Worm (Caenorhabditis elegans) whole organism, L3 larva: ENCODE results near the gene set-23.
"Not testable (repeated sequence)": the region's sequence is repeated elsewhere in the genome, so short reads cannot be mapped to it uniquely, and the experiment has no call there.

Experiments
- R02D3.7 ChIP-seq: fragments of 150-350 bp; optimal IDR thresholded peaks from 2 replicates; lab custom pipeline; 2014; ENCODE audit warnings: missing biosample characterization, missing genetic modification characterization
- ZK546.5 ChIP-seq: sonication (generic microtip); optimal IDR thresholded peaks from 2 replicates; lab custom pipeline; 2017; ENCODE audit warnings: missing biosample characterization, missing genetic modification characterization
- ceh-16 ChIP-seq: sonication (generic microtip); optimal IDR thresholded peaks from 2 replicates; lab custom pipeline; 2017; ENCODE audit warnings: missing biosample characterization, missing genetic modification characterization
- ceh-28 ChIP-seq: fragments of 150-350 bp; optimal IDR thresholded peaks from 2 replicates; lab custom pipeline; 2014; ENCODE audit warnings: missing biosample characterization, missing genetic modification reagents, missing genetic modification characterization
- ceh-9 ChIP-seq: sonication (generic microtip); optimal IDR thresholded peaks from 2 replicates; lab custom pipeline; 2018; ENCODE audit warnings: missing biosample characterization, missing genetic modification characterization
- daf-12 ChIP-seq: fragments of 150-350 bp; optimal IDR thresholded peaks from 2 replicates; lab custom pipeline; 2014; ENCODE audit warnings: missing biosample characterization, missing genetic modification reagents, missing genetic modification characterization
- elt-1 ChIP-seq: fragments of 150-350 bp; optimal IDR thresholded peaks from 2 replicates; lab custom pipeline; 2014; ENCODE audit warnings: missing biosample characterization, missing genetic modification characterization
- elt-3 ChIP-seq, 3 experiments: fragments of 150-350 bp in 1 of 3; sonication (generic microtip) in 2 of 3; optimal IDR thresholded peaks; 2 replicates in 2 of 3; 4 replicates in 1 of 3; lab custom pipeline; 2014 to 2017; ENCODE audit warnings: missing biosample characterization in 3 of 3, missing genetic modification characterization in 3 of 3
- eor-1 ChIP-seq, 2 experiments: fragments of 150-350 bp; optimal IDR thresholded peaks; 2 replicates each; lab custom pipeline; 2014 to 2018; ENCODE audit warnings: missing biosample characterization in 2 of 2, missing genetic modification characterization in 2 of 2
- fkh-10 ChIP-seq: sonication (generic microtip); optimal IDR thresholded peaks from 2 replicates; lab custom pipeline; 2017; ENCODE audit warnings: missing biosample characterization, missing genetic modification reagents, missing genetic modification characterization
- fkh-2 ChIP-seq: fragments of 150-350 bp; optimal IDR thresholded peaks from 2 replicates; lab custom pipeline; 2014; ENCODE audit warnings: missing biosample characterization, missing genetic modification reagents, missing genetic modification characterization
- fos-1 ChIP-seq: fragments of 150-350 bp; optimal IDR thresholded peaks from 2 replicates; lab custom pipeline; 2014; ENCODE audit warnings: missing biosample characterization, missing genetic modification characterization
- hmg-11 ChIP-seq: sonication (generic microtip); optimal IDR thresholded peaks from 2 replicates; lab custom pipeline; 2016; ENCODE audit warnings: missing genetic modification characterization, missing compliant biosample characterization
- lin-15B ChIP-seq: fragments of 150-350 bp; optimal IDR thresholded peaks from 2 replicates; lab custom pipeline; 2014; ENCODE audit warnings: missing biosample characterization, missing genetic modification characterization
- lsy-12 ChIP-seq: sonication (generic microtip); optimal IDR thresholded peaks from 2 replicates; lab custom pipeline; 2016; ENCODE audit warnings: mild to moderate bottlenecking, missing genetic modification characterization, missing compliant biosample characterization
- nfya-1 ChIP-seq: sonication (generic microtip); optimal IDR thresholded peaks from 2 replicates; lab custom pipeline; 2017; ENCODE audit warnings: missing genetic modification characterization, mild to moderate bottlenecking, missing compliant biosample characterization, antibody characterized with exemption, moderate library complexity; ENCODE audit not compliant: insufficient read depth
- nhr-12 ChIP-seq: fragments of 150-350 bp; optimal IDR thresholded peaks from 2 replicates; lab custom pipeline; 2014; ENCODE audit warnings: missing biosample characterization, missing genetic modification characterization
- nhr-25 ChIP-seq: sonication (generic microtip); optimal IDR thresholded peaks from 2 replicates; lab custom pipeline; 2017; ENCODE audit warnings: missing biosample characterization, missing genetic modification characterization
- nhr-28 ChIP-seq: fragments of 150-350 bp; optimal IDR thresholded peaks from 2 replicates; lab custom pipeline; 2014; ENCODE audit warnings: missing biosample characterization, missing genetic modification characterization
- nhr-76 ChIP-seq: fragments of 150-350 bp; sonication (generic microtip); optimal IDR thresholded peaks from 5 replicates; lab custom pipeline; 2014; ENCODE audit warnings: missing biosample characterization, missing genetic modification characterization
- pha-4 ChIP-seq: fragments of 150-350 bp; optimal IDR thresholded peaks from 2 replicates; lab custom pipeline; 2014; ENCODE audit warnings: missing biosample characterization, missing genetic modification reagents, missing genetic modification characterization
- pqm-1 ChIP-seq: fragments of 150-350 bp; optimal IDR thresholded peaks from 2 replicates; lab custom pipeline; 2017; ENCODE audit warnings: missing biosample characterization, missing genetic modification characterization, inconsistent platforms
- sea-2 ChIP-seq: fragments of 150-350 bp; sonication (generic microtip); optimal IDR thresholded peaks from 4 replicates; lab custom pipeline; 2014; ENCODE audit warnings: missing biosample characterization, missing genetic modification reagents, missing genetic modification characterization
- skn-1 ChIP-seq: fragments of 150-350 bp; optimal IDR thresholded peaks from 2 replicates; lab custom pipeline; 2014; ENCODE audit warnings: missing biosample characterization, missing genetic modification characterization
- snpc-4 ChIP-seq: fragments of 150-350 bp; optimal IDR thresholded peaks from 2 replicates; lab custom pipeline; 2014; ENCODE audit warnings: missing biosample characterization, missing genetic modification characterization
- tbx-2 ChIP-seq: sonication (generic microtip); optimal IDR thresholded peaks from 2 replicates; lab custom pipeline; 2016; ENCODE audit warnings: mild to moderate bottlenecking, missing genetic modification characterization, missing compliant biosample characterization
- unc-39 ChIP-seq: sonication (generic microtip); optimal IDR thresholded peaks from 4 replicates; lab custom pipeline; 2017; ENCODE audit warnings: missing biosample characterization, missing genetic modification characterization
- unc-62 ChIP-seq: fragments of 150-350 bp; sonication (generic microtip); optimal IDR thresholded peaks from 4 replicates; lab custom pipeline; 2014; ENCODE audit warnings: missing biosample characterization, missing genetic modification reagents, missing genetic modification characterization
- ztf-11 ChIP-seq: fragments of 150-350 bp; optimal IDR thresholded peaks from 2 replicates; lab custom pipeline; 2014; ENCODE audit warnings: missing biosample characterization, missing genetic modification characterization
- ztf-4 ChIP-seq: fragments of 150-350 bp; optimal IDR thresholded peaks from 2 replicates; lab custom pipeline; 2014; ENCODE audit warnings: missing biosample characterization, missing genetic modification characterization

Gene set-23

ce11 chrIV:1597018-1597417 is 4.4 kb upstream of the set-23 start, which contains the start of gene ced-2:
TSS of gene ced-2 (plus strand) at chrIV:1597318.
- TF ChIP-seq lsy-12 (tag; lab: Kevin White, UChicago) (no peak), snpc-4 (tag; lab: Kevin White, UChicago) (no peak), nhr-25 (tag; lab: Kevin White, UChicago) (no peak), ztf-4 (tag; lab: Kevin White, UChicago) (no peak), fkh-2 (tag; lab: Kevin White, UChicago) (no peak), ceh-28 (tag; lab: Kevin White, UChicago) (no peak), eor-1 (tag; optimal IDR thresholded peaks at IDR 0.05; lab: Kevin White, UChicago) (no peak), elt-1 (tag; lab: Kevin White, UChicago) (no peak), skn-1 (tag; lab: Kevin White, UChicago) (no peak), nhr-28 (no peak), elt-3 (tag; optimal IDR thresholded peaks at IDR 0.05; lab: Kevin White, UChicago) (no peak), R02D3.7 (tag; lab: Kevin White, UChicago) (no peak), lin-15B (tag; lab: Kevin White, UChicago) (no peak), daf-12 (tag; lab: Kevin White, UChicago) (no peak), ztf-11 (tag; lab: Kevin White, UChicago) (no peak), pqm-1 (tag; lab: Kevin White, UChicago) (no peak)

- peak; percentile 18 for TF ChIP-seq lin-15B (tag; lab: Kevin White, UChicago)
- no peak for TF ChIP-seq ztf-11 (tag; lab: Kevin White, UChicago)
- TF ChIP-seq nfya-1 (tag; lab: Kevin White, UChicago), result no peak
- TF ChIP-seq nhr-76, result no peak
- TF ChIP-seq snpc-4 (tag; lab: Kevin White, UChicago), result no peak
- TF ChIP-seq, all 47 proteins: peak for 1
These were observed 673 bp upstream of the set-23 start for ce11 chrIV:1600784-1601183.

ce11 chrIV:1602936-1603457 is 1.5 kb downstream of the set-23 start:
- TF ChIP-seq unc-62 (GFP tag; lab: Kevin White, UChicago), result no peak
- TF ChIP-seq fos-1 (tag; lab: Kevin White, UChicago), result no peak
- TF ChIP-seq nhr-28, result no peak
- no peak for TF ChIP-seq nhr-12 (tag; lab: Kevin White, UChicago)
- TF ChIP-seq pha-4 (tag; lab: Kevin White, UChicago), result no peak
- peak; percentile 56 for TF ChIP-seq ceh-28 (tag; lab: Kevin White, UChicago)
- TF ChIP-seq lin-15B (tag; lab: Kevin White, UChicago), result no peak

ce11 chrIV:1605276-1605762 is 3.9 kb downstream of the set-23 start, which contains the start of gene Y41D4B.11:
TSS of gene Y41D4B.11 (plus strand) at chrIV:1605712.
- TF ChIP-seq fkh-2 (tag; lab: Kevin White, UChicago), result no peak
- TF ChIP-seq, all 47 proteins: peak for 0

- not testable (repeated sequence) for TF ChIP-seq ceh-16 (tag; lab: Kevin White, UChicago); unc-39 (tag; lab: Kevin White, UChicago); fkh-10 (GFP tag; lab: Kevin White, UChicago)
These were observed 8.5 kb downstream of the set-23 start, which contains the start of gene dsl-3 for ce11 chrIV:1609973-1610372. TSS of gene dsl-3 (plus strand) at chrIV:1610273.

ce11 chrIV:1613592-1613991 is 12.1 kb downstream of the set-23 start, which contains the start of gene nhr-122:
TSS of gene nhr-122 (plus strand) at chrIV:1613892.
- no peak for TF ChIP-seq nfya-1 (tag; lab: Kevin White, UChicago)
- peak; percentile 19 for TF ChIP-seq pha-4 (tag; lab: Kevin White, UChicago)
- peak; percentile 30 for TF ChIP-seq ceh-28 (tag; lab: Kevin White, UChicago)
- no peak for TF ChIP-seq ceh-9 (tag; lab: Kevin White, UChicago)
- TF ChIP-seq hmg-11 (tag; lab: Kevin White, UChicago), result peak; percentile 33
- TF ChIP-seq ceh-16 (tag; lab: Kevin White, UChicago), result no peak
- no peak for TF ChIP-seq sea-2
- no peak for TF ChIP-seq fos-1 (tag; lab: Kevin White, UChicago)
- no peak for TF ChIP-seq ztf-11 (tag; lab: Kevin White, UChicago)
- no peak for TF ChIP-seq tbx-2 (tag; lab: Kevin White, UChicago)
- TF ChIP-seq ZK546.5 (tag; lab: Kevin White, UChicago), result no peak
